Fruit fly (Drosophila melanogaster): ENCODE measurements around the gene CG17078.
A peak's percentile ranks its signal among the peaks of the same experiment; 100 is the strongest.

CG17078 gene

DNA sequence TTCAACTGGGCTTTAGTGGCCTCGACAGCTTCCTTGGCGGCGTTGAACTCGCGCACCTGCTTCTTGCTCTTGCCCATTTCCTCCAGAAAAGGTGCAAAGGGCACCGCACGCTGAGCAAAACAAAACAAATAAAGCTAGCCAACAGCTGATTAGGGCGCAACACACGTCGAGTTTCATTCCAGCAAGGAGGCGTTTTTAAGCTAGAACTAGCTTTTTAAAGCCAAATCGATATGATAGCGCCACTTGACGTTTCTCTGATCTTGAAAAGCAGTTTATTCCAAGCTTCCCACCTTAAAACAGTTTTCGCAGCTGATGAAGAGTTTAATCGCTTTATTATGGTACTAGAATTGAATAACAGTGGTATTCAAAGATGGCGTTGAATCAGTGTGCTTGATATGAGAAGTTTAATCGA is 5.0 kb upstream of the CG17078 start, which contains the start of gene CG11601 (continued):
- TF ChIP-seq ERR (GFP tag; optimal IDR thresholded peaks at IDR 0.05) (no peak), kay (GFP tag; optimal IDR thresholded peaks at IDR 0.05) (peak; percentile 21), gfzf (GFP tag; optimal IDR thresholded peaks at IDR 0.05) (peak; percentile 58), TFAM (GFP tag; optimal IDR thresholded peaks at IDR 0.05) (no peak), CG17328 (GFP tag; IDR thresholded peaks at IDR 0.05) (peak; percentile 53; the same call in 1 of the 2 replicates), CG1647 (GFP tag; optimal IDR thresholded peaks at IDR 0.05) (no peak), lab (GFP tag; optimal IDR thresholded peaks at IDR 0.05) (no peak), Drgx (GFP tag; IDR thresholded peaks at IDR 0.05) (no peak), CG8359 (GFP tag; optimal IDR thresholded peaks at IDR 0.05; ENCODE audit: borderline replicate concordance) (no peak), CG8944 (GFP tag; optimal IDR thresholded peaks at IDR 0.05) (no peak), D19B (GFP tag; optimal IDR thresholded peaks at IDR 0.05) (no peak), lola (GFP tag; optimal IDR thresholded peaks at IDR 0.05) (peak in 1 of 3 experiments; percentile 24), CG12942 (GFP tag; optimal IDR thresholded peaks at IDR 0.05) (peak; percentile 12), fru (optimal IDR thresholded peaks at IDR 0.05) (no peak), cwo (GFP tag; optimal IDR thresholded peaks at IDR 0.05) (no peak), E2f1 (GFP tag; IDR thresholded peaks at IDR 0.05) (no peak), CG3281 (GFP tag; optimal IDR thresholded peaks at IDR 0.05) (peak; percentile 26), CG4282 (GFP tag; optimal IDR thresholded peaks at IDR 0.05) (peak; percentile 59), CG2202 (tag; optimal IDR thresholded peaks at IDR 0.05) (no peak), Six4 (GFP tag; optimal IDR thresholded peaks at IDR 0.05) (no peak), Scr (GFP tag; IDR thresholded peaks at IDR 0.05; ENCODE audit: partially characterized antibody) (peak; percentile 34), Fer1 (GFP tag; optimal IDR thresholded peaks at IDR 0.05) (peak; percentile 29), Hey (tag; optimal IDR thresholded peaks at IDR 0.05) (no peak), B-H2 (GFP tag; optimal IDR thresholded peaks at IDR 0.05) (peak; percentile 30), Abd-B (GFP tag; optimal IDR thresholded peaks at IDR 0.05) (peak; percentile 44), CG10654 (GFP tag; optimal IDR thresholded peaks at IDR 0.05) (no peak), prd (optimal IDR thresholded peaks at IDR 0.05) (no peak), prd (GFP tag; IDR thresholded peaks at IDR 0.05) (0 out of 3 replicates have a peak, but pooled peaks have one; percentile 43), MESR4 (GFP tag; optimal IDR thresholded peaks at IDR 0.05) (peak; percentile 30), CG1832 (GFP tag; optimal IDR thresholded peaks at IDR 0.05) (no peak), HmgD (GFP tag; optimal IDR thresholded peaks at IDR 0.05) (no peak), da (GFP tag; optimal IDR thresholded peaks at IDR 0.05) (no peak), Atf3 (GFP tag; optimal IDR thresholded peaks at IDR 0.05) (no peak), stwl (tag; optimal IDR thresholded peaks at IDR 0.05) (no peak), dm (GFP tag; optimal IDR thresholded peaks at IDR 0.05) (peak; percentile 14), CG17359 (tag; optimal IDR thresholded peaks at IDR 0.05) (peak; percentile 20), Med (GFP tag) (peak; percentile 88), HmgZ (tag; optimal IDR thresholded peaks at IDR 0.05) (peak; percentile 55), br (optimal IDR thresholded peaks at IDR 0.05) (no peak), Ssrp (tag; optimal IDR thresholded peaks at IDR 0.05) (peak; percentile 11), Opbp (GFP tag; IDR thresholded peaks at IDR 0.05; ENCODE audit: partially characterized antibody) (no peak), vfl (GFP tag; optimal IDR thresholded peaks at IDR 0.05) (peak; percentile 18), CG7357 (GFP tag; IDR thresholded peaks at IDR 0.05) (peak; percentile 67; the same call in 2 of the 3 replicates), rib (GFP tag; IDR thresholded peaks at IDR 0.05) (no peak), tgo (GFP tag; IDR thresholded peaks at IDR 0.05) (0 out of 3 replicates have a peak, but pooled peaks have one; percentile 14), ash1 (GFP tag; optimal IDR thresholded peaks at IDR 0.05) (no peak), caup (GFP tag; optimal IDR thresholded peaks at IDR 0.05; ENCODE audit: severe bottlenecking) (no peak), bbx (GFP tag; IDR thresholded peaks at IDR 0.05; ENCODE audit: partially characterized antibody) (peak; percentile 33; the same call in 1 of the 2 replicates), CG12219 (GFP tag; optimal IDR thresholded peaks at IDR 0.05) (no peak), ara (GFP tag; IDR thresholded peaks at IDR 0.05) (0 out of 2 replicates have a peak, but pooled peaks have one; percentile 5), CG16815 (GFP tag; optimal IDR thresholded peaks at IDR 0.05) (no peak)
